Fruit fly (Drosophila melanogaster): ENCODE data around the gene CG45060.
A peak's percentile ranks its signal among the peaks of the same experiment; 100 is the strongest.

The CG45060 gene

DNA sequence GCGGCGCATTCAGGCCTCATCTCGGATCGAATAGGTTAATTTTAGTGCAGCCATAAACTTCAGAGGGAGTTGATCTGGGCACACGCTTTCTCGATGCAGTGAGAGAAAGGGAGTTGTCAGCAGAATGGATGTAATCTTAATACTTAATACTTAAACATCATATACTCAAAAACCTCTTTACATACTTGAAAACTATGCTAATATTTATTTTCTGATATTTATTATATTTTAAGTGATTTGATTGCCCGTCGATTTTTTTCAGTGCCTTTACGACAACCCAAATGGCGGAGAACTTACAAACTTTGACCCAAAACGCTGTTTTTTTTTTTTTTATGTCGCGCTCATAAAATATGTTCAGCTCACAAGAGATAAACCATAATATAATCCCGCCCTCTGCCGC is 43.4 kb upstream of the CG45060 start (continued):
- TF ChIP-seq CG2889 (GFP tag; IDR thresholded peaks at IDR 0.05) (no peak), nerfin-2 (GFP tag; IDR thresholded peaks at IDR 0.05; ENCODE audit: partially characterized antibody) (no peak), sna (GFP tag; IDR thresholded peaks at IDR 0.05; ENCODE audit: partially characterized antibody) (no peak), CG32772 (GFP tag; IDR thresholded peaks at IDR 0.05) (no peak; the same call in 1 of the 2 replicates), tna (GFP tag; IDR thresholded peaks at IDR 0.05; ENCODE audit: partially characterized antibody) (no peak), CG10274 (GFP tag; optimal IDR thresholded peaks at IDR 0.05) (no peak), amos (GFP tag; IDR thresholded peaks at IDR 0.05; ENCODE audit: partially characterized antibody) (no peak), CTCF (GFP tag; optimal IDR thresholded peaks at IDR 0.05) (no peak), gem (tag; optimal IDR thresholded peaks at IDR 0.05) (peak; percentile 61), Hey (tag; optimal IDR thresholded peaks at IDR 0.05) (no peak), CG2678 (tag; optimal IDR thresholded peaks at IDR 0.05) (peak; percentile 59), CG1602 (GFP tag; optimal IDR thresholded peaks at IDR 0.05) (no peak), Ets65A (GFP tag) (peak; percentile 53), twi (tag; optimal IDR thresholded peaks at IDR 0.05) (no peak), CG18619 (GFP tag; optimal IDR thresholded peaks at IDR 0.05) (no peak), CG6175 (GFP tag; IDR thresholded peaks at IDR 0.05) (no peak), sug (tag; optimal IDR thresholded peaks at IDR 0.05) (no peak), gro (GFP tag; optimal IDR thresholded peaks at IDR 0.05) (no peak), CG2202 (tag; optimal IDR thresholded peaks at IDR 0.05) (no peak), CG6791 (GFP tag; IDR thresholded peaks at IDR 0.05; ENCODE audit: partially characterized antibody) (no peak), HLH4C (GFP tag; IDR thresholded peaks at IDR 0.05; ENCODE audit: partially characterized antibody) (no peak), CG2712 (tag; optimal IDR thresholded peaks at IDR 0.05) (peak; percentile 39), az2 (GFP tag; optimal IDR thresholded peaks at IDR 0.05) (peak; percentile 4), CG5953 (GFP tag; IDR thresholded peaks at IDR 0.05) (no peak), Gsc (GFP tag; IDR thresholded peaks at IDR 0.05) (no peak), CG18599 (GFP tag; optimal IDR thresholded peaks at IDR 0.05) (no peak), CG9876 (GFP tag; optimal IDR thresholded peaks at IDR 0.05) (no peak), Blimp-1 (GFP tag; optimal IDR thresholded peaks at IDR 0.05) (no peak), wor (GFP tag; IDR thresholded peaks at IDR 0.05) (no peak), CG13424 (tag; optimal IDR thresholded peaks at IDR 0.05) (peak; percentile 38), CG17912 (GFP tag; optimal IDR thresholded peaks at IDR 0.05) (no peak), ac (GFP tag; optimal IDR thresholded peaks at IDR 0.05) (no peak), MESR4 (GFP tag; optimal IDR thresholded peaks at IDR 0.05) (no peak), CG9609 (GFP tag; optimal IDR thresholded peaks at IDR 0.05) (no peak), CG10654 (GFP tag; optimal IDR thresholded peaks at IDR 0.05) (no peak), Tbp (GFP tag; optimal IDR thresholded peaks at IDR 0.05) (no peak), CG7745 (tag; optimal IDR thresholded peaks at IDR 0.05) (no peak), CG34422 (GFP tag; IDR thresholded peaks at IDR 0.05) (no peak), CG6813 (GFP tag; optimal IDR thresholded peaks at IDR 0.05) (no peak), CG14965 (GFP tag; optimal IDR thresholded peaks at IDR 0.05; ENCODE audit: borderline replicate concordance) (no peak), Oli (tag; optimal IDR thresholded peaks at IDR 0.05) (peak; percentile 21), CG12659 (GFP tag; optimal IDR thresholded peaks at IDR 0.05) (no peak), CG10321 (GFP tag; IDR thresholded peaks at IDR 0.05) (no peak), CG31441 (GFP tag; IDR thresholded peaks at IDR 0.05) (peak; percentile 27; the same call in 1 of the 2 replicates), corto (GFP tag; optimal IDR thresholded peaks at IDR 0.05) (no peak), CG11560 (tag; IDR thresholded peaks at IDR 0.05) (no peak), CG34224 (GFP tag; IDR thresholded peaks at IDR 0.05; ENCODE audit: partially characterized antibody) (no peak), ken (GFP tag; IDR thresholded peaks at IDR 0.05) (0 out of 3 replicates have a peak, but pooled peaks have one; percentile 40), CG10147 (GFP tag; optimal IDR thresholded peaks at IDR 0.05) (no peak), sr (GFP tag; IDR thresholded peaks at IDR 0.05) (no peak), schlank (tag; optimal IDR thresholded peaks at IDR 0.05) (no peak)

Data from whole organism, embryonic.